Worm (Caenorhabditis elegans): ENCODE results near the gene Y51A2B.6.

DNA sequence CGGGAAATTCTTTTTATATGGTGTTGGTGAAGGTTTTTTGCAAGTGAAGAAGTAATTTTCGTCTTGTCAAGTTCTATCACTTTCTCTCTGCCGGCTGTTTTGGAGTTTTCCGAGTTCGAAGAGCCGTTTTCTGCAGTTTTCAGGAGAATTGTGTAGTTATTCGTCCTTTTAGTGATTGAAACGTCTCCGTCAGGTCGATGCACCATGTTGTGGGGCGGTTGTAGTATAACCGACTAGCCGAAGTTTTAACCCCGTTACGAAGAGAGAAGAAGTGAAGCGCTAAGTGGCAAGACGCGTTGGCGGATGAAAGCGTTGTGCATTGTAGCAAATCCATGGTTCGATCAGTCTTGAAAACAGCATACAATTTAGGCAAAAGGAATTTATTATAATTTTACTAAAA lies 8.6 kb upstream of the Y51A2B.6 start:
- TF ChIP-seq blmp-1 (tag; optimal IDR thresholded peaks at IDR 0.05) (no peak), ama-1 (optimal IDR thresholded peaks at IDR 0.05) (no peak), fkh-10 (GFP tag; optimal IDR thresholded peaks at IDR 0.05) (no peak), jun-1 (tag; optimal IDR thresholded peaks at IDR 0.05) (no peak), F16B12.6 (tag; optimal IDR thresholded peaks at IDR 0.05) (no peak), snu-23 (GFP tag; optimal IDR thresholded peaks at IDR 0.05) (no peak), ces-1 (GFP tag; optimal IDR thresholded peaks at IDR 0.05) (no peak), elt-2 (tag; optimal IDR thresholded peaks at IDR 0.05) (no peak), vab-15 (tag; optimal IDR thresholded peaks at IDR 0.05) (no peak)

Data from whole organism, L1 larva.